Worm (Caenorhabditis elegans) whole organism, young adult: ENCODE measurements around the gene perm-2.
A peak's percentile ranks its signal among the peaks of the same experiment; 100 is the strongest.

Experiments used
- B0035.1 ChIP-seq: sonication (generic microtip); optimal IDR thresholded peaks from 2 replicates; lab custom pipeline; 2016; ENCODE audit warnings: missing genetic modification characterization, mild to moderate bottlenecking, missing compliant biosample characterization, missing genotype, missing genetic modification reagents
- C06A6.2 ChIP-seq: fragments of 200-800 bp; sonication (Bioruptor generic); conservative IDR thresholded peaks from 2 replicates; pipeline ENCODE4 v1.3.6; 2022; ENCODE audit warnings: missing genetic modification characterization, missing compliant biosample characterization
- F10E7.11 ChIP-seq: sonication (generic microtip); optimal IDR thresholded peaks from 2 replicates; lab custom pipeline; 2017; ENCODE audit warnings: mild to moderate bottlenecking, missing genetic modification characterization, moderate library complexity, missing compliant biosample characterization
- F23B12.7 ChIP-seq: sonication (generic microtip); optimal IDR thresholded peaks from 2 replicates; lab custom pipeline; 2017; ENCODE audit warnings: missing genetic modification characterization, mild to moderate bottlenecking, missing compliant biosample characterization, antibody characterized with exemption, moderate library complexity; ENCODE audit not compliant: insufficient read depth
- F37B4.10 ChIP-seq: fragments of 200-800 bp; sonication (Bioruptor generic); IDR thresholded peaks from 2 replicates; pipeline ENCODE4 v1.3.6; 2022; ENCODE audit warnings: missing genetic modification characterization, missing compliant biosample characterization
- F57A8.1 ChIP-seq: fragments of 200-800 bp; sonication (Bioruptor generic); optimal IDR thresholded peaks from 2 replicates; lab custom pipeline; 2018; ENCODE audit warnings: mild to moderate bottlenecking, missing genetic modification characterization, moderate library complexity, missing compliant biosample characterization
- T26A5.8 ChIP-seq: sonication (generic microtip); optimal IDR thresholded peaks from 2 replicates; lab custom pipeline; 2016; ENCODE audit warnings: missing genetic modification characterization, missing compliant biosample characterization
- Y67H2A.10 ChIP-seq: fragments of 200-800 bp; sonication (Bioruptor generic); conservative IDR thresholded peaks from 2 replicates; pipeline ENCODE4 v1.3.6; 2022; ENCODE audit warnings: missing genetic modification reagents, missing genetic modification characterization, missing compliant biosample characterization
- akir-1 ChIP-seq: fragments of 200-800 bp; sonication (Bioruptor generic); optimal IDR thresholded peaks from 2 replicates; lab custom pipeline; 2018; ENCODE audit warnings: mild to moderate bottlenecking, missing genetic modification characterization, moderate library complexity, missing compliant biosample characterization
- aptf-2 ChIP-seq: fragments of 200-800 bp; sonication (Bioruptor generic); conservative IDR thresholded peaks from 2 replicates; pipeline ENCODE4 v1.3.6; 2022; ENCODE audit warnings: missing genetic modification reagents, missing genetic modification characterization, missing compliant biosample characterization
- aptf-3 ChIP-seq: fragments of 200-800 bp; sonication (Bioruptor generic); IDR thresholded peaks from 2 replicates; pipeline ENCODE4 v1.3.6; 2022; ENCODE audit warnings: missing genetic modification characterization, missing compliant biosample characterization
- atf-7 ChIP-seq: sonication (generic microtip); optimal IDR thresholded peaks from 2 replicates; lab custom pipeline; 2017; ENCODE audit warnings: mild to moderate bottlenecking, missing genetic modification characterization, missing compliant biosample characterization
- attf-3 ChIP-seq: fragments of 200-800 bp; sonication (Bioruptor generic); conservative IDR thresholded peaks from 2 replicates; pipeline ENCODE4 v1.3.6; 2022; ENCODE audit warnings: missing genetic modification reagents, missing genetic modification characterization, missing compliant biosample characterization
- attf-6 ChIP-seq: fragments of 200-800 bp; sonication (Bioruptor generic); IDR thresholded peaks from 2 replicates; pipeline ENCODE4 v1.3.6; 2022; ENCODE audit warnings: missing genetic modification reagents, missing genetic modification characterization, missing compliant biosample characterization
- ceh-58 ChIP-seq: fragments of 200-800 bp; sonication (Bioruptor generic); IDR thresholded peaks from 2 replicates; pipeline ENCODE4 v1.3.6; 2022; ENCODE audit warnings: missing genetic modification characterization, missing compliant biosample characterization
- egrh-3 ChIP-seq: fragments of 200-800 bp; sonication (Bioruptor generic); IDR thresholded peaks from 2 replicates; pipeline ENCODE4 v1.3.6; 2022; ENCODE audit warnings: missing genetic modification reagents, missing genetic modification characterization, missing compliant biosample characterization
- ets-4 ChIP-seq: fragments of 200-800 bp; sonication (Bioruptor generic); optimal IDR thresholded peaks from 2 replicates; lab custom pipeline; 2018; ENCODE audit warnings: mild to moderate bottlenecking, missing genetic modification characterization, missing compliant biosample characterization
- let-607 ChIP-seq, 2 experiments: fragments of 200-800 bp in 1 of 2; sonication (Bioruptor generic) in 1 of 2; sonication (generic microtip) in 1 of 2; optimal IDR thresholded peaks; 2 replicates each; lab custom pipeline; 2016 to 2018; ENCODE audit warnings: mild to moderate bottlenecking in 2 of 2, missing compliant biosample characterization in 2 of 2, missing genetic modification characterization in 2 of 2, moderate library complexity in 2 of 2, missing genotype in 1 of 2
- lin-35 ChIP-seq, 3 experiments: fragments of 150-350 bp in 2 of 3; sonication (generic microtip) in 1 of 3; optimal IDR thresholded peaks; 2 replicates each; lab custom pipeline; 2014 to 2018; ENCODE audit warnings: missing biosample characterization in 3 of 3, missing genetic modification characterization in 3 of 3, missing genetic modification reagents in 3 of 3
- madf-8 ChIP-seq: fragments of 200-800 bp; sonication (Bioruptor generic); conservative IDR thresholded peaks from 2 replicates; pipeline ENCODE4 v1.3.6; 2022; ENCODE audit warnings: missing genetic modification reagents, missing genetic modification characterization, missing compliant biosample characterization
- mcd-1 ChIP-seq: fragments of 200-800 bp; sonication (Bioruptor generic); IDR thresholded peaks from 2 replicates; pipeline ENCODE4 v1.3.6; 2022; ENCODE audit warnings: missing genetic modification reagents, missing genetic modification characterization, missing compliant biosample characterization
- mxl-1 ChIP-seq: sonication (generic microtip); optimal IDR thresholded peaks from 2 replicates; lab custom pipeline; 2016; ENCODE audit warnings: missing genetic modification characterization, missing compliant biosample characterization
- nfya-1 ChIP-seq: sonication (generic microtip); optimal IDR thresholded peaks from 2 replicates; lab custom pipeline; 2017; ENCODE audit warnings: antibody characterized with exemption, missing compliant biosample characterization, missing genetic modification characterization, borderline replicate concordance; ENCODE audit not compliant: insufficient read depth
- nfyb-1 ChIP-seq: fragments of 200-800 bp; sonication (Bioruptor generic); IDR thresholded peaks from 2 replicates; pipeline ENCODE4 v1.3.6; 2022; ENCODE audit warnings: missing genetic modification reagents, missing genetic modification characterization, missing compliant biosample characterization
- nhr-179 ChIP-seq: sonication (generic microtip); optimal IDR thresholded peaks from 2 replicates; lab custom pipeline; 2016; ENCODE audit warnings: mild to moderate bottlenecking, missing genetic modification characterization, missing compliant biosample characterization
- nhr-80 ChIP-seq: sonication (generic microtip); optimal IDR thresholded peaks from 2 replicates; lab custom pipeline; 2016; ENCODE audit warnings: missing genetic modification characterization, missing compliant biosample characterization
- nhr-90 ChIP-seq: sonication (generic microtip); optimal IDR thresholded peaks from 2 replicates; lab custom pipeline; 2016; ENCODE audit warnings: missing genotype, mild to moderate bottlenecking, missing genetic modification characterization, missing compliant biosample characterization
- rec-8 ChIP-seq, 2 experiments: sonication (generic microtip); optimal IDR thresholded peaks; 2 replicates each; lab custom pipeline; 2016; ENCODE audit warnings: mild to moderate bottlenecking in 2 of 2, missing genetic modification characterization in 2 of 2, missing genetic modification reagents in 2 of 2, missing genotype in 2 of 2, missing biosample characterization in 1 of 2, missing compliant biosample characterization in 1 of 2, moderate library complexity in 1 of 2
- snpc-1.3 ChIP-seq: sonication (generic microtip); optimal IDR thresholded peaks from 2 replicates; lab custom pipeline; 2017; ENCODE audit warnings: missing genetic modification characterization, mild to moderate bottlenecking, missing compliant biosample characterization, antibody characterized with exemption, moderate library complexity, missing genotype, missing genetic modification reagents; ENCODE audit not compliant: insufficient read depth
- snpc-3.4 ChIP-seq: sonication (generic microtip); optimal IDR thresholded peaks from 2 replicates; lab custom pipeline; 2017; ENCODE audit warnings: missing genetic modification characterization, mild to moderate bottlenecking, missing compliant biosample characterization, antibody characterized with exemption, moderate library complexity, missing genotype, missing genetic modification reagents
- tbp1 ChIP-seq: fragments of 200-800 bp; sonication (Bioruptor generic); optimal IDR thresholded peaks from 2 replicates; lab custom pipeline; 2018; ENCODE audit warnings: mild to moderate bottlenecking, missing genetic modification characterization, missing compliant biosample characterization
- unc-130 ChIP-seq: sonication (generic microtip); optimal IDR thresholded peaks from 2 replicates; lab custom pipeline; 2016; ENCODE audit warnings: missing genetic modification reagents, missing genetic modification characterization, missing compliant biosample characterization
- unc-62 ChIP-seq: fragments of 150-350 bp; optimal IDR thresholded peaks from 2 replicates; lab custom pipeline; 2014; ENCODE audit warnings: missing biosample characterization, missing genetic modification reagents, missing genetic modification characterization
- zfh-2 ChIP-seq: fragments of 200-800 bp; sonication (Bioruptor generic); conservative IDR thresholded peaks from 2 replicates; pipeline ENCODE4 v1.3.6; 2022; ENCODE audit warnings: missing genetic modification reagents, missing genetic modification characterization, missing compliant biosample characterization
- ztf-25 ChIP-seq: fragments of 200-800 bp; sonication (Bioruptor generic); IDR thresholded peaks from 2 replicates; pipeline ENCODE4 v1.3.6; 2022; ENCODE audit warnings: missing genetic modification reagents, missing genetic modification characterization, missing compliant biosample characterization

The perm-2 gene

ce11 chrIV:1121511-1121910 is 5.1 kb upstream of the perm-2 start:
- TF ChIP-seq attf-3 (no peak), madf-8 (no peak), Y67H2A.10 (GFP tag; lab: Robert Waterston, UW) (no peak), mcd-1 (GFP tag; lab: Robert Waterston, UW) (no peak), C06A6.2 (GFP tag; lab: Robert Waterston, UW) (no peak), ets-4 (GFP tag; lab: Kevin White, UChicago) (no peak), atf-7 (peak; percentile 15), aptf-2 (GFP tag; lab: Robert Waterston, UW) (no peak), T26A5.8 (tag; lab: Kevin White, UChicago) (no peak), unc-62 (GFP tag; lab: Kevin White, UChicago) (no peak), zfh-2 (GFP tag; lab: Robert Waterston, UW) (peak; percentile 96), nhr-179 (tag; lab: Kevin White, UChicago) (no peak), nhr-80 (tag; lab: Kevin White, UChicago) (no peak), ztf-25 (GFP tag; lab: Robert Waterston, UW) (no peak), snpc-1.3 (tag; lab: Kevin White, UChicago) (no peak), snpc-3.4 (no peak), F57A8.1 (GFP tag; lab: Kevin White, UChicago) (no peak), tbp1 (GFP tag; lab: Kevin White, UChicago) (no peak), F23B12.7 (tag; lab: Kevin White, UChicago) (no peak), let-607 (tag; optimal IDR thresholded peaks at IDR 0.05; lab: Kevin White, UChicago) (no peak), nhr-90 (tag; lab: Kevin White, UChicago) (no peak), akir-1 (GFP tag; lab: Kevin White, UChicago) (no peak), F10E7.11 (tag; lab: Kevin White, UChicago) (peak; percentile 25), lin-35 (GFP tag; optimal IDR thresholded peaks at IDR 0.05; lab: Kevin White, UChicago) (no peak), attf-6 (GFP tag; lab: Robert Waterston, UW) (no peak), egrh-3 (GFP tag; lab: Robert Waterston, UW) (peak; percentile 85), unc-130 (no peak)

- no peak for TF ChIP-seq Y67H2A.10 (GFP tag; lab: Robert Waterston, UW)
- TF ChIP-seq ceh-58 (GFP tag; lab: Robert Waterston, UW): 0 out of 2 replicates have a peak, but pooled peaks have one; percentile 53
- peak; percentile 84 for TF ChIP-seq zfh-2 (GFP tag; lab: Robert Waterston, UW)
Measured at ce11 chrIV:1123357-1123756, 3.2 kb upstream of the perm-2 start.

DNA sequence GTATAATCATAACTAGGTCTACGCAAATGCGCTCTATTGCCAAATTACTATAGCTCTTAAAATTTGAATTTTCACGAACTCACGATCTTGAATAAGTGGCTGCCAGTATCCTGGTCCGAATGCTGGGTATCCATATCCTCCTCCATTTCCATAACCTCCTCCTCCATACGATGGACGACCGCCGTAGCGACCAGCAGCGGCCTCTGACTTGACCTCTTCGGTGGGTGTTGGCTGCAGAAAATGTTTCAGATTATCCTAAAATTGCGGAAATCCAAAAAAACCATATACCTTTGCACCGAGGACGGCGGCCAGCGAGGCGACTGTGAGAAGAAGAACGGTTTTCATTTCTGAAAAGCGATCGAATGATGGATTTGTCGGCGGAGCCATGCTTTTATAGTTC is 1.8 kb upstream of the perm-2 start, which contains the start of gene perm-4:
Gene perm-4, minus strand, starts transcription at position 367 of the 400 bp plus-strand sequence.
- TF ChIP-seq ztf-25 (GFP tag; lab: Robert Waterston, UW): no peak
- TF ChIP-seq zfh-2 (GFP tag; lab: Robert Waterston, UW): peak; percentile 91
- TF ChIP-seq rec-8 (tag; optimal IDR thresholded peaks at IDR 0.05; lab: Kevin White, UChicago): no peak
- TF ChIP-seq, all 124 proteins: peak for 1

DNA sequence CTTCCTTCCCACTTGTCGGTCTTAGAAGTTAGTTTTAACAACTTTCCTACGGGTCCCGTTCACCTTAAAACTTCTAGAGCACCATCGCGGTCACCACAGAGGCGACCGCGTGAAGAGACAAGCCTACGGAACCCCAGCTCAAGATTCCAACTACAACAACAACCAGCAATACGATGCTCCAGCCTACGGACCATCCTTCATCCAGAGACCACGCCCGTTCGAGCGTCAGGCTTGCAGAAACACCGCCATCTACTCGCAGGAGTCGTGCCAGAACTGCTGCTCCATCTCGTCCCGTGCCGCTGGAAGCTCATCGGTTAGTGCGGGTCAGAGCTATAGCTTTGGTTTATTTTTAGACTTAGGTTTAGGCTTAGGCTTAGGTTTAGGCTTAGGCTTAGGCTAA is 1.3 kb downstream of the perm-2 start:
- TF ChIP-seq nfya-1 (tag; lab: Kevin White, UChicago): no peak
- no peak for TF ChIP-seq B0035.1 (tag; lab: Kevin White, UChicago)
- no peak for TF ChIP-seq mxl-1 (tag; lab: Kevin White, UChicago)
- TF ChIP-seq nfyb-1: peak; percentile 38; the same call in 1 of the 2 replicates
- TF ChIP-seq aptf-3 (GFP tag; lab: Robert Waterston, UW): no peak
- peak; percentile 32; the same call in 1 of the 2 replicates for TF ChIP-seq egrh-3 (GFP tag; lab: Robert Waterston, UW)
- peak; percentile 90 for TF ChIP-seq zfh-2 (GFP tag; lab: Robert Waterston, UW)
- no peak for TF ChIP-seq F37B4.10 (GFP tag; lab: Robert Waterston, UW)
